Worm (Caenorhabditis elegans) whole organism, midembryonic: ENCODE data around the gene F47B8.1.

ENCODE experiments used
- flt-1 ChIP-seq: fragments of 200-800 bp; sonication (Bioruptor generic); IDR thresholded peaks from 2 replicates; pipeline ENCODE4 v1.3.6; 2022; ENCODE audit warnings: missing genetic modification characterization, missing compliant biosample characterization
- tab-1 ChIP-seq: fragments of 200-800 bp; sonication (Bioruptor generic); IDR thresholded peaks from 2 replicates; pipeline ENCODE4 v1.3.6; 2022; ENCODE audit warnings: missing genetic modification characterization, missing compliant biosample characterization

DNA sequence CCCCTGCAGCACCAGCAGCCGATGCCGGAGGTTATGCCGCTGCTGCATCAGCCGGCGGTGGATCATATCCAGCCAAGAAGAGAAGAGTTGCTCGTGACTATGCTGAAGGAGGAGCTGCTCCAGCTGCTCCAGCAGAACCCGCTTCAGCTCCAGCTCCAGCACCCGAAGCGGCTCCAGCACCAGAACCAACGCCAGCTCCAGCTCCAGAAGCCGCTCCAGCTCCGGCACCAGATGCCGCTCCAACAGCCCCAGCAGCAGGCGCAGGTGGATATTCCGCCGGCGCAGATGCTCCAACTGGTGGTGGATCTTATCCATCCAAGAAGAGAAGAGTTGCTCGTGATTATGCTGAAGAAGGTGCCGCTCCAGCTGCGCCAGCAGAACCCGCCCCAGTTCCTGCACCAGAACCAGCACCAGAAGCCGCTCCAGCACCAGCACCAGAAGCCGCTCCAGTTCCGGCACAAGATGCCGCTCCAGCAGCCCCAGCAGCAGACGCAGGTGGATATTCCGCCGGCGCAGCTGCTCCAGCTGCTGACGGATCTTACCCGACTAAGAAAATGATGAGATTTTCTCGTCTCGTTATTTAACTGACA lies 6.7 kb upstream of the F47B8.1 start:
- TF ChIP-seq flt-1 (GFP tag; lab: Robert Waterston, UW) (no peak), tab-1 (no peak)
